Worm (Caenorhabditis elegans): ENCODE data around the gene Y38H6C.4.

- TF ChIP-seq ama-1 (optimal IDR thresholded peaks at IDR 0.05) (no peak), lin-11 (tag; optimal IDR thresholded peaks at IDR 0.05) (no peak), egl-27 (tag; optimal IDR thresholded peaks at IDR 0.05) (no peak), nhr-237 (tag; optimal IDR thresholded peaks at IDR 0.05) (no peak), elt-1 (tag; optimal IDR thresholded peaks at IDR 0.05) (no peak), lin-39 (tag; optimal IDR thresholded peaks at IDR 0.05) (no peak), unc-62 (GFP tag; optimal IDR thresholded peaks at IDR 0.05) (no peak)
Observed at ce11 chrV:20457155-20457554, 47.7 kb downstream of the Y38H6C.4 start.

Data from whole organism, L2 larva.